Fruit fly (Drosophila melanogaster) whole organism, adult: Measurements from ENCODE around the gene CG10237.
A peak's percentile ranks its signal among the peaks of the same experiment; 100 is the strongest.

Experiments
- CG11617 ChIP-seq: fragments of 200-800 bp; sonication (Bioruptor generic); optimal IDR thresholded peaks from 2 replicates; lab custom pipeline; 2017; ENCODE audit warnings: mild to moderate bottlenecking, missing biosample characterization, missing genetic modification reagents, missing genetic modification characterization
- CG12768 ChIP-seq: fragments of 200-800 bp; sonication (Bioruptor generic); optimal IDR thresholded peaks from 2 replicates; lab custom pipeline; 2017; ENCODE audit warnings: missing biosample characterization, missing genetic modification characterization, mild to moderate bottlenecking, moderate library complexity, missing genetic modification reagents
- CG14711 ChIP-seq: fragments of 200-800 bp; sonication (Bioruptor generic); optimal IDR thresholded peaks from 2 replicates; lab custom pipeline; 2018; ENCODE audit warnings: missing biosample characterization, mild to moderate bottlenecking, missing genetic modification characterization, moderate library complexity
- CG1620 ChIP-seq: fragments of 200-800 bp; sonication (Bioruptor generic); optimal IDR thresholded peaks from 2 replicates; lab custom pipeline; 2016; ENCODE audit warnings: missing biosample characterization, missing genetic modification characterization
- CG33017 ChIP-seq: fragments of 200-800 bp; sonication (Bioruptor generic); optimal IDR thresholded peaks from 2 replicates; lab custom pipeline; 2018; ENCODE audit warnings: missing biosample characterization, mild to moderate bottlenecking, missing genetic modification characterization, moderate library complexity
- CG5204 ChIP-seq: fragments of 200-800 bp; sonication (Bioruptor generic); optimal IDR thresholded peaks from 2 replicates; lab custom pipeline; 2016; ENCODE audit warnings: missing biosample characterization, missing genetic modification characterization
- CG7045 ChIP-seq: fragments of 200-800 bp; sonication (Bioruptor generic); optimal IDR thresholded peaks from 2 replicates; lab custom pipeline; 2017; ENCODE audit warnings: missing biosample characterization, mild to moderate bottlenecking, missing genetic modification characterization
- CG7101 ChIP-seq: fragments of 200-800 bp; sonication (Bioruptor generic); optimal IDR thresholded peaks from 2 replicates; lab custom pipeline; 2018; ENCODE audit warnings: missing biosample characterization, mild to moderate bottlenecking, missing genetic modification characterization, moderate library complexity
- Clk ChIP-seq: fragments of 200-800 bp; sonication (Bioruptor generic); optimal IDR thresholded peaks from 2 replicates; lab custom pipeline; 2017; ENCODE audit warnings: missing biosample characterization, missing genetic modification characterization
- Crg-1 ChIP-seq: fragments of 200-800 bp; sonication (Bioruptor generic); optimal IDR thresholded peaks from 2 replicates; lab custom pipeline; 2016; ENCODE audit warnings: missing biosample characterization, missing genetic modification characterization
- Hr96 ChIP-seq: fragments of 200-800 bp; sonication (Bioruptor generic); optimal IDR thresholded peaks from 2 replicates; lab custom pipeline; 2016; ENCODE audit warnings: missing biosample characterization, missing genetic modification characterization
- Mnt ChIP-seq: fragments of 200-800 bp; sonication (Bioruptor generic); optimal IDR thresholded peaks from 2 replicates; lab custom pipeline; 2016; ENCODE audit warnings: missing biosample characterization, mild to moderate bottlenecking, missing genetic modification characterization
- bab1 ChIP-seq: fragments of 200-800 bp; sonication (Bioruptor generic); optimal IDR thresholded peaks from 3 replicates; lab custom pipeline; 2019; ENCODE audit warnings: missing biosample characterization, mild to moderate bottlenecking, missing genetic modification characterization, moderate library complexity
- cic ChIP-seq: fragments of 200-800 bp; sonication (Bioruptor generic); optimal IDR thresholded peaks from 2 replicates; lab custom pipeline; 2017; ENCODE audit warnings: missing biosample characterization, mild to moderate bottlenecking, missing genetic modification characterization, moderate library complexity
- cnc ChIP-seq, 2 experiments: fragments of >200 bp; optimal IDR thresholded peaks; 2 replicates each; lab custom pipeline; 2017
- kay ChIP-seq: fragments of 200-800 bp; sonication (Bioruptor generic); peaks from one replicate; lab custom pipeline; 2016; ENCODE audit warnings: missing biosample characterization, missing genetic modification characterization, borderline replicate concordance
- ovo ChIP-seq: fragments of 200-800 bp; sonication (Bioruptor generic); optimal IDR thresholded peaks from 2 replicates; lab custom pipeline; 2016; ENCODE audit warnings: missing biosample characterization, missing genetic modification characterization
- pad ChIP-seq: fragments of 200-800 bp; sonication (Bioruptor generic); optimal IDR thresholded peaks from 3 replicates; lab custom pipeline; 2017; ENCODE audit warnings: missing biosample characterization, missing genetic modification characterization, mild to moderate bottlenecking, moderate library complexity, missing genetic modification reagents
- tj ChIP-seq: fragments of 200-800 bp; sonication (Bioruptor generic); optimal IDR thresholded peaks from 3 replicates; lab custom pipeline; 2017; ENCODE audit warnings: missing biosample characterization, mild to moderate bottlenecking, missing genetic modification characterization, moderate library complexity
- toe ChIP-seq: fragments of 200-800 bp; sonication (Bioruptor generic); optimal IDR thresholded peaks from 2 replicates; lab custom pipeline; 2016; ENCODE audit warnings: missing biosample characterization, missing genetic modification characterization

CG10237 gene

dm6 chr2L:19416602-19417497, 25.7 kb downstream of the CG10237 start, which contains the start of gene Lectin-galC1:
Lectin-galC1 (plus strand) TSS chr2L:19417447.
- TF ChIP-seq Mnt (GFP tag; lab: Kevin White, UChicago) (peak; percentile 36), toe (GFP tag; lab: Kevin White, UChicago) (peak; percentile 87), CG14711 (tag; lab: Kevin White, UChicago) (peak; percentile 81), cnc (optimal IDR thresholded peaks at IDR 0.05; lab: Kevin White, UChicago) (no peak), CG33017 (tag; lab: Kevin White, UChicago) (peak; percentile 87), cic (peak; percentile 65), tj (GFP tag; lab: Kevin White, UChicago) (peak; percentile 80), CG7101 (tag; lab: Kevin White, UChicago) (peak; percentile 68), Crg-1 (GFP tag; lab: Kevin White, UChicago) (peak; percentile 65), Clk (peak; percentile 81), CG1620 (GFP tag; lab: Kevin White, UChicago) (peak; percentile 59), pad (GFP tag; lab: Kevin White, UChicago) (peak; percentile 54), kay (GFP tag; lab: Kevin White, UChicago) (peak; percentile 62), CG5204 (GFP tag; lab: Kevin White, UChicago) (peak; percentile 86), CG7045 (peak; percentile 84), Hr96 (peak; percentile 79), bab1 (no peak), ovo (GFP tag; lab: Kevin White, UChicago) (no peak), CG12768 (GFP tag; lab: Kevin White, UChicago) (peak; percentile 78), CG11617 (GFP tag; lab: Kevin White, UChicago) (peak; percentile 61)

- TF ChIP-seq Hr96 (no peak), CG14711 (tag; lab: Kevin White, UChicago) (peak; percentile 34), cic (no peak), Mnt (GFP tag; lab: Kevin White, UChicago) (no peak), CG11617 (GFP tag; lab: Kevin White, UChicago) (no peak), CG7101 (tag; lab: Kevin White, UChicago) (peak; percentile 39), Clk (no peak), CG7045 (peak; percentile 53), CG5204 (GFP tag; lab: Kevin White, UChicago) (peak; percentile 51), kay (GFP tag; lab: Kevin White, UChicago) (no peak), Crg-1 (GFP tag; lab: Kevin White, UChicago) (no peak), tj (GFP tag; lab: Kevin White, UChicago) (no peak), cnc (optimal IDR thresholded peaks at IDR 0.05; lab: Kevin White, UChicago) (no peak), pad (GFP tag; lab: Kevin White, UChicago) (no peak), CG1620 (GFP tag; lab: Kevin White, UChicago) (no peak), bab1 (no peak), ovo (GFP tag; lab: Kevin White, UChicago) (no peak), toe (GFP tag; lab: Kevin White, UChicago) (peak; percentile 17), CG33017 (tag; lab: Kevin White, UChicago) (peak; percentile 54), CG12768 (GFP tag; lab: Kevin White, UChicago) (peak; percentile 51)
Observed at dm6 chr2L:19415859-19416258, 26.7 kb downstream of the CG10237 start.

- no peak for TF ChIP-seq Crg-1 (GFP tag; lab: Kevin White, UChicago)
- TF ChIP-seq CG11617 (GFP tag; lab: Kevin White, UChicago): no peak
- TF ChIP-seq kay (GFP tag; lab: Kevin White, UChicago): peak; percentile 62
- TF ChIP-seq pad (GFP tag; lab: Kevin White, UChicago): no peak
- no peak for TF ChIP-seq CG7045
- no peak for TF ChIP-seq CG5204 (GFP tag; lab: Kevin White, UChicago)
- TF ChIP-seq Clk: no peak
- TF ChIP-seq CG7101 (tag; lab: Kevin White, UChicago): no peak
Observed at dm6 chr2L:19415133-19415532, 27.4 kb downstream of the CG10237 start.

- TF ChIP-seq kay (GFP tag; lab: Kevin White, UChicago) (no peak), ovo (GFP tag; lab: Kevin White, UChicago) (no peak), CG7101 (tag; lab: Kevin White, UChicago) (no peak), cnc (optimal IDR thresholded peaks at IDR 0.05; lab: Kevin White, UChicago) (no peak), CG7045 (no peak), cic (peak; percentile 38), CG5204 (GFP tag; lab: Kevin White, UChicago) (no peak), CG14711 (tag; lab: Kevin White, UChicago) (no peak), tj (GFP tag; lab: Kevin White, UChicago) (no peak), CG12768 (GFP tag; lab: Kevin White, UChicago) (no peak), CG33017 (tag; lab: Kevin White, UChicago) (no peak), pad (GFP tag; lab: Kevin White, UChicago) (no peak), toe (GFP tag; lab: Kevin White, UChicago) (no peak), Crg-1 (GFP tag; lab: Kevin White, UChicago) (no peak), CG11617 (GFP tag; lab: Kevin White, UChicago) (peak; percentile 26), bab1 (no peak)
Observed at dm6 chr2L:19414233-19414749, 28.2 kb downstream of the CG10237 start.
